Fruit fly (Drosophila melanogaster): ENCODE results near the gene CG14893.

The CG14893 gene

dm6 chr3R:16594056-16594858, 26.3 kb upstream of the CG14893 start, which contains the start of gene CG14892:
Gene CG14892 (plus strand): TSS chr3R:16594414.
- TF ChIP-seq CG4496 (GFP tag; IDR thresholded peaks at IDR 0.05) (peak; percentile 18; the same call in 1 of the 3 replicates), CG9948 (tag; optimal IDR thresholded peaks at IDR 0.05) (no peak), CG32121 (GFP tag; IDR thresholded peaks at IDR 0.05) (no peak), D1 (tag; optimal IDR thresholded peaks at IDR 0.05) (no peak), CG8301 (tag; optimal IDR thresholded peaks at IDR 0.05) (no peak)

- TF ChIP-seq rn (GFP tag; IDR thresholded peaks at IDR 0.05) (no peak), CG13204 (GFP tag; optimal IDR thresholded peaks at IDR 0.05) (peak; percentile 2), D1 (tag; optimal IDR thresholded peaks at IDR 0.05) (no peak), CG32121 (GFP tag; IDR thresholded peaks at IDR 0.05) (no peak), Pif1A (GFP tag; optimal IDR thresholded peaks at IDR 0.05) (no peak), CG8301 (tag; optimal IDR thresholded peaks at IDR 0.05) (no peak)
These were observed 25.6 kb upstream of the CG14893 start for dm6 chr3R:16594961-16595360.

- TF ChIP-seq EcR (GFP tag; optimal IDR thresholded peaks at IDR 0.05) (peak; percentile 94), CG32121 (GFP tag; IDR thresholded peaks at IDR 0.05) (no peak)
These were observed 20.9 kb upstream of the CG14893 start for dm6 chr3R:16599647-16600046.

- TF ChIP-seq fd96Ca (GFP tag; IDR thresholded peaks at IDR 0.05) (no peak), EcR (GFP tag; optimal IDR thresholded peaks at IDR 0.05) (no peak), CG15710 (tag; optimal IDR thresholded peaks at IDR 0.05) (no peak), Pif1B (GFP tag; optimal IDR thresholded peaks at IDR 0.05) (no peak)
These were observed 19.8 kb upstream of the CG14893 start for dm6 chr3R:16600735-16601134.

dm6 chr3R:16604715-16605114, 15.9 kb upstream of the CG14893 start, which contains the start of gene CG10345:
Gene CG10345 (minus strand): TSS chr3R:16604861.
- no peak for TF ChIP-seq D1 (tag; optimal IDR thresholded peaks at IDR 0.05)
- no peak for TF ChIP-seq Ets98B (GFP tag; IDR thresholded peaks at IDR 0.05)
- TF ChIP-seq EcR (GFP tag; optimal IDR thresholded peaks at IDR 0.05) = no peak
- TF ChIP-seq CG10348 (GFP tag; IDR thresholded peaks at IDR 0.05) = no peak
- no peak; the same call in 2 of the 3 replicates for TF ChIP-seq CG4496 (GFP tag; IDR thresholded peaks at IDR 0.05)
- no peak for TF ChIP-seq gl (tag; optimal IDR thresholded peaks at IDR 0.05)
- no peak for TF ChIP-seq CG14655 (GFP tag; optimal IDR thresholded peaks at IDR 0.05)
- no peak for TF ChIP-seq CG32121 (GFP tag; IDR thresholded peaks at IDR 0.05)
- no peak for TF ChIP-seq CG8159 (tag; optimal IDR thresholded peaks at IDR 0.05)
- TF ChIP-seq fd96Ca (GFP tag; IDR thresholded peaks at IDR 0.05) = no peak
- TF ChIP-seq CG9948 (tag; optimal IDR thresholded peaks at IDR 0.05) = no peak
- TF ChIP-seq Snoo (tag; optimal IDR thresholded peaks at IDR 0.05) = no peak
- TF ChIP-seq CG8301 (tag; optimal IDR thresholded peaks at IDR 0.05) = no peak
- no peak for TF ChIP-seq CG17806 (tag; optimal IDR thresholded peaks at IDR 0.05)
- no peak for TF ChIP-seq CG12605 (GFP tag; IDR thresholded peaks at IDR 0.05)
- TF ChIP-seq CG13204 (GFP tag; optimal IDR thresholded peaks at IDR 0.05) = no peak
- no peak for TF ChIP-seq rn (GFP tag; IDR thresholded peaks at IDR 0.05)

dm6 chr3R:16605929-16606328, 14.6 kb upstream of the CG14893 start:
- TF ChIP-seq CG8159 (tag; optimal IDR thresholded peaks at IDR 0.05) (no peak), gl (tag; optimal IDR thresholded peaks at IDR 0.05) (no peak), CG13204 (GFP tag; optimal IDR thresholded peaks at IDR 0.05) (no peak), CG14655 (GFP tag; optimal IDR thresholded peaks at IDR 0.05) (no peak), D1 (tag; optimal IDR thresholded peaks at IDR 0.05) (no peak), CG12605 (GFP tag; IDR thresholded peaks at IDR 0.05) (no peak), CG17806 (tag; optimal IDR thresholded peaks at IDR 0.05) (no peak), Snoo (tag; optimal IDR thresholded peaks at IDR 0.05) (no peak), EcR (GFP tag; optimal IDR thresholded peaks at IDR 0.05) (no peak), rn (GFP tag; IDR thresholded peaks at IDR 0.05) (no peak), fd96Ca (GFP tag; IDR thresholded peaks at IDR 0.05) (no peak), CG10348 (GFP tag; IDR thresholded peaks at IDR 0.05) (no peak), CG8301 (tag; optimal IDR thresholded peaks at IDR 0.05) (no peak), Pif1B (GFP tag; optimal IDR thresholded peaks at IDR 0.05) (no peak)

dm6 chr3R:16608920-16609319, 11.7 kb upstream of the CG14893 start, which contains the start of gene NPF:
Gene NPF (plus strand): TSS chr3R:16609220.
- TF ChIP-seq CG12605 (GFP tag; IDR thresholded peaks at IDR 0.05) (no peak), CG4496 (GFP tag; IDR thresholded peaks at IDR 0.05) (no peak), CG15710 (tag; optimal IDR thresholded peaks at IDR 0.05) (no peak), Pif1B (GFP tag; optimal IDR thresholded peaks at IDR 0.05) (no peak), EcR (GFP tag; optimal IDR thresholded peaks at IDR 0.05) (no peak), gl (tag; optimal IDR thresholded peaks at IDR 0.05) (no peak), CG10348 (GFP tag; IDR thresholded peaks at IDR 0.05) (no peak), CG32121 (GFP tag; IDR thresholded peaks at IDR 0.05) (no peak), Snoo (tag; optimal IDR thresholded peaks at IDR 0.05) (no peak), rn (GFP tag; IDR thresholded peaks at IDR 0.05) (no peak), CG8159 (tag; optimal IDR thresholded peaks at IDR 0.05) (no peak)

Data from whole organism, pupa.